Fruit fly (Drosophila melanogaster): ENCODE data around the gene sNPF.

The sNPF gene

DNA sequence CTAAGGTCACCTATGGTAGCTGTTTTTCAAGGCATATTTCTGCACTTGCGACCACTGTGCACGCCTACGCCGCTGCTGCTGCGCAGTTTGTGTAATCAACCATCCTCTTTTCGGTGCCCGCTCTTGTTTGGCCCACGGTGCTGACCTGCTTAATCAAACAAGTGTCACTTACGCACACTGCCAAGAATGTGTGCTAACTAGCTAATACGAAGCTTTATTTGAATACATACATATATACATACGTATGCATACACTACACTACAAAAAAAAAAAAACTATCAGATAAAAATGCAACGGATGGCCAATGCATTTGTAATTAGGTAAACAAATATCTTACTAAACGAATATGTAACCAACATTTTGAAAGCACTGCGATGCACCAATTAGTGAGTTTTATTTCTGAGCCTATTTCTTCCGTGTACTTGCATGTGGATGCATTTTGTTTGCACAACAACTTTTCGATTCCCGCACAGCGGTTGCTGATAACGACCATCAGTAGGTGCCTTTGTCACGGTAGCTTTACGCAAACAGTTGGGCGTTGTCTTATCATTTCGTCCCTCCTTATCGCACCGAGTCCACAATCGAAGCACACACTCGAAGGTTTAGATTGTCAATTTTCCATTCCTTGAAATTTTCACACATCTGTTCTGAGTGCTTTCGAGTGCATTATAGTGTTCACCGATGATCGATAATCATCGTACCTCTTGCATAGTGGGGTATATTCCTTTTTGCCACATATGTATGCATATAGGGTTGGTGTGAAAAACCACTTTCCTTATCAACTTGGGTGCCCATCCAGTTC, 58.8 kb downstream of the sNPF start (continued):
- TF ChIP-seq CG14710 (tag; optimal IDR thresholded peaks at IDR 0.05) (peak; percentile 73), Xrp1 (GFP tag; IDR thresholded peaks at IDR 0.05) (peak; percentile 89), CG3065 (GFP tag; optimal IDR thresholded peaks at IDR 0.05) (no peak), Spps (tag; optimal IDR thresholded peaks at IDR 0.05) (peak; percentile 67), bowl (GFP tag; IDR thresholded peaks at IDR 0.05) (peak; percentile 62), ftz-f1 (GFP tag; optimal IDR thresholded peaks at IDR 0.05) (peak; percentile 64), CG6175 (GFP tag; IDR thresholded peaks at IDR 0.05) (peak; percentile 21; the same call in 2 of the 3 replicates), Max (GFP tag; optimal IDR thresholded peaks at IDR 0.05) (peak; percentile 73), CG31441 (GFP tag; IDR thresholded peaks at IDR 0.05) (peak; percentile 86), scrt (GFP tag; optimal IDR thresholded peaks at IDR 0.05) (peak; percentile 84), amos (GFP tag; IDR thresholded peaks at IDR 0.05; ENCODE audit: partially characterized antibody) (no peak; the same call in 1 of the 2 replicates), ab (GFP tag; optimal IDR thresholded peaks at IDR 0.05) (no peak), NFAT (GFP tag; IDR thresholded peaks at IDR 0.05) (peak; percentile 15; the same call in 1 of the 2 replicates), bcd (GFP tag; optimal IDR thresholded peaks at IDR 0.05) (peak; percentile 69), emc (GFP tag; optimal IDR thresholded peaks at IDR 0.05) (peak; percentile 32), Fer3 (tag; optimal IDR thresholded peaks at IDR 0.05) (peak; percentile 80), CG31388 (GFP tag; optimal IDR thresholded peaks at IDR 0.05) (no peak), CG12391 (tag; optimal IDR thresholded peaks at IDR 0.05) (peak; percentile 84), fd64A (GFP tag; optimal IDR thresholded peaks at IDR 0.05) (peak; percentile 77), CG10321 (GFP tag; IDR thresholded peaks at IDR 0.05) (peak; percentile 57; the same call in 1 of the 2 replicates), CG1603 (tag; optimal IDR thresholded peaks at IDR 0.05) (peak; percentile 59), CG17328 (GFP tag; IDR thresholded peaks at IDR 0.05) (peak; percentile 92), sd (tag; optimal IDR thresholded peaks at IDR 0.05) (peak; percentile 97), ATbp (GFP tag; optimal IDR thresholded peaks at IDR 0.05) (peak; percentile 92), CG1792 (GFP tag; optimal IDR thresholded peaks at IDR 0.05) (peak; percentile 43), Hey (tag; optimal IDR thresholded peaks at IDR 0.05) (peak; percentile 27), CG17912 (GFP tag; optimal IDR thresholded peaks at IDR 0.05) (no peak), CG32532 (GFP tag; IDR thresholded peaks at IDR 0.05) (peak; percentile 73), CG15514 (GFP tag; optimal IDR thresholded peaks at IDR 0.05) (peak; percentile 71), dati (GFP tag; IDR thresholded peaks at IDR 0.05) (peak; percentile 83), CG42726 (GFP tag; IDR thresholded peaks at IDR 0.05; ENCODE audit: partially characterized antibody) (no peak), GATAe (GFP tag; conservative IDR thresholded peaks at IDR 0.05) (peak; percentile 79), CG7745 (tag; optimal IDR thresholded peaks at IDR 0.05) (peak; percentile 20), CG11398 (GFP tag; optimal IDR thresholded peaks at IDR 0.05) (peak; percentile 78), CG14965 (GFP tag; optimal IDR thresholded peaks at IDR 0.05; ENCODE audit: borderline replicate concordance) (peak; percentile 32), Mes4 (GFP tag; optimal IDR thresholded peaks at IDR 0.05) (peak; percentile 78), CG12769 (tag; optimal IDR thresholded peaks at IDR 0.05) (peak; percentile 29), CG12155 (GFP tag; optimal IDR thresholded peaks at IDR 0.05) (peak; percentile 68), Dbx (GFP tag; IDR thresholded peaks at IDR 0.05) (peak; percentile 77), HLHmδ (GFP tag; optimal IDR thresholded peaks at IDR 0.05) (peak; percentile 79), ara (GFP tag; IDR thresholded peaks at IDR 0.05) (peak; percentile 93), pnt (GFP tag; optimal IDR thresholded peaks at IDR 0.05) (peak; percentile 80), CkIIα-i1 (GFP tag; IDR thresholded peaks at IDR 0.05) (no peak), Hmx (GFP tag; optimal IDR thresholded peaks at IDR 0.05) (peak; percentile 58), Gsc (GFP tag; IDR thresholded peaks at IDR 0.05) (peak; percentile 66; the same call in 1 of the 2 replicates), grau (tag; optimal IDR thresholded peaks at IDR 0.05) (peak; percentile 80), esg (GFP tag; conservative IDR thresholded peaks at IDR 0.05) (peak; percentile 88), HLH4C (GFP tag; IDR thresholded peaks at IDR 0.05; ENCODE audit: partially characterized antibody) (no peak), CG10979 (tag; optimal IDR thresholded peaks at IDR 0.05) (peak; percentile 82)

Data from whole organism, embryonic.